Fruit fly (Drosophila melanogaster) whole organism, embryonic: ENCODE data around the gene CG10674.
A peak's percentile ranks its signal among the peaks of the same experiment; 100 is the strongest.

Experiments
- ATbp ChIP-seq: fragments of 200-800 bp; sonication (Bioruptor generic); optimal IDR thresholded peaks from 2 replicates; lab custom pipeline; 2017; ENCODE audit warnings: missing biosample characterization, mild to moderate bottlenecking, missing genetic modification characterization, missing genetic modification reagents
- Adf1 ChIP-seq: fragments of 200-800 bp; sonication (Bioruptor generic); IDR thresholded peaks from 2 replicates; pipeline ENCODE4 v1.3.6; 2022; ENCODE audit warnings: missing biosample characterization, missing genetic modification characterization
- Atf6 ChIP-seq: fragments of 200-800 bp; sonication (Bioruptor generic); IDR thresholded peaks from 2 replicates; pipeline ENCODE4 v1.3.6; 2022; ENCODE audit warnings: missing biosample characterization, missing genetic modification characterization
- BtbVII ChIP-seq: fragments of 200-800 bp; sonication (Bioruptor generic); optimal IDR thresholded peaks from 3 replicates; lab custom pipeline; 2017; ENCODE audit warnings: missing biosample characterization, mild to moderate bottlenecking, missing genetic modification characterization
- Bteb2 ChIP-seq: fragments of 200-800 bp; sonication (Bioruptor generic); optimal IDR thresholded peaks from 2 replicates; lab custom pipeline; 2016; ENCODE audit warnings: missing biosample characterization, missing genetic modification characterization
- CG10543 ChIP-seq: fragments of 200-800 bp; sonication (Bioruptor generic); optimal IDR thresholded peaks from 3 replicates; lab custom pipeline; 2017; ENCODE audit warnings: missing biosample characterization, mild to moderate bottlenecking, missing genetic modification characterization, moderate library complexity
- CG13123 ChIP-seq: fragments of 200-800 bp; sonication (Bioruptor generic); optimal IDR thresholded peaks from 2 replicates; lab custom pipeline; 2016; ENCODE audit warnings: missing biosample characterization, missing genetic modification characterization
- CG13624 ChIP-seq: fragments of 200-800 bp; sonication (Bioruptor generic); optimal IDR thresholded peaks from 2 replicates; lab custom pipeline; 2016; ENCODE audit warnings: missing biosample characterization, missing genetic modification characterization
- CG1603 ChIP-seq: fragments of 200-800 bp; sonication (Bioruptor generic); optimal IDR thresholded peaks from 2 replicates; lab custom pipeline; 2019; ENCODE audit warnings: missing biosample characterization, mild to moderate bottlenecking, missing genetic modification characterization, moderate library complexity
- CG17568 ChIP-seq: fragments of 200-800 bp; sonication (Bioruptor generic); optimal IDR thresholded peaks from 2 replicates; lab custom pipeline; 2018; ENCODE audit warnings: missing biosample characterization, mild to moderate bottlenecking, missing genetic modification characterization, moderate library complexity
- CG17829 ChIP-seq: fragments of 200-800 bp; optimal IDR thresholded peaks from 2 replicates; lab custom pipeline; 2019; ENCODE audit warnings: missing biosample characterization, mild to moderate bottlenecking, missing genetic modification characterization, moderate library complexity
- CG43689 ChIP-seq: fragments of 200-800 bp; sonication (Bioruptor generic); IDR thresholded peaks from 2 replicates; pipeline ENCODE4 v1.3.6; 2022; ENCODE audit warnings: missing biosample characterization, missing genetic modification characterization
- CG4617 ChIP-seq: fragments of 200-800 bp; sonication (Bioruptor generic); optimal IDR thresholded peaks from 3 replicates; lab custom pipeline; 2016; ENCODE audit warnings: missing biosample characterization, missing genetic modification characterization, borderline replicate concordance
- CG6175 ChIP-seq: fragments of 200-800 bp; sonication (Bioruptor generic); IDR thresholded peaks from 3 replicates; pipeline ENCODE4 v1.3.6; 2022; ENCODE audit warnings: missing biosample characterization, missing genetic modification characterization
- CG7786 ChIP-seq: fragments of 200-800 bp; sonication (Bioruptor generic); optimal IDR thresholded peaks from 2 replicates; lab custom pipeline; 2016; ENCODE audit warnings: missing biosample characterization, missing genetic modification characterization
- CG8281 ChIP-seq: fragments of 200-800 bp; sonication (Bioruptor generic); optimal IDR thresholded peaks from 2 replicates; lab custom pipeline; 2018; ENCODE audit warnings: missing biosample characterization, mild to moderate bottlenecking, missing genetic modification characterization, moderate library complexity
- CG9817 ChIP-seq: fragments of 200-800 bp; sonication (Bioruptor generic); optimal IDR thresholded peaks from 2 replicates; lab custom pipeline; 2018; ENCODE audit warnings: missing biosample characterization, mild to moderate bottlenecking, missing genetic modification characterization, moderate library complexity
- Dad ChIP-seq: fragments of 200-800 bp; sonication (Bioruptor generic); optimal IDR thresholded peaks from 3 replicates; lab custom pipeline; 2016; ENCODE audit warnings: missing biosample characterization, missing genetic modification characterization
- Dbx ChIP-seq: fragments of 200-800 bp; sonication (Bioruptor generic); IDR thresholded peaks from 3 replicates; pipeline ENCODE4 v1.3.6; 2022; ENCODE audit warnings: missing biosample characterization, missing genetic modification characterization
- Dref ChIP-seq: fragments of 200-800 bp; sonication (Bioruptor generic); IDR thresholded peaks from 2 replicates; pipeline ENCODE4 v1.3.6; 2022; ENCODE audit warnings: missing biosample characterization, missing genetic modification characterization
- E2f1 ChIP-seq: fragments of 200-800 bp; sonication (Bioruptor generic); IDR thresholded peaks from 2 replicates; pipeline ENCODE4 v1.3.6; 2022; ENCODE audit warnings: missing biosample characterization, missing genetic modification characterization
- Elba2 ChIP-seq: fragments of 200-800 bp; sonication (Bioruptor generic); optimal IDR thresholded peaks from 3 replicates; lab custom pipeline; 2016; ENCODE audit warnings: missing biosample characterization, missing genetic modification characterization
- Ets97D ChIP-seq: fragments of 200-800 bp; sonication (Bioruptor generic); optimal IDR thresholded peaks from 3 replicates; lab custom pipeline; 2016; ENCODE audit warnings: missing biosample characterization, missing genetic modification characterization
- HHEX ChIP-seq: fragments of 200-800 bp; sonication (Bioruptor generic); optimal IDR thresholded peaks from 3 replicates; lab custom pipeline; 2017; ENCODE audit warnings: missing biosample characterization, mild to moderate bottlenecking, missing genetic modification characterization, missing genetic modification reagents
- Hand ChIP-seq: fragments of 200-800 bp; sonication (Bioruptor generic); optimal IDR thresholded peaks from 2 replicates; lab custom pipeline; 2017; ENCODE audit warnings: mild to moderate bottlenecking, missing biosample characterization, missing genetic modification reagents, missing genetic modification characterization
- Hsf ChIP-seq: fragments of 200-800 bp; sonication (Bioruptor generic); optimal IDR thresholded peaks from 3 replicates; lab custom pipeline; 2016; ENCODE audit warnings: missing biosample characterization, missing genetic modification characterization
- Kr ChIP-seq: fragments of 200-800 bp; sonication (Bioruptor generic); optimal IDR thresholded peaks from 2 replicates; lab custom pipeline; 2017; ENCODE audit warnings: missing biosample characterization, mild to moderate bottlenecking, missing genetic modification characterization
- Lhr ChIP-seq: fragments of 200-800 bp; sonication (Bioruptor generic); optimal IDR thresholded peaks from 3 replicates; lab custom pipeline; 2017; ENCODE audit warnings: mild to moderate bottlenecking, missing biosample characterization, missing genetic modification reagents, missing genetic modification characterization
- Lpt ChIP-seq: fragments of >200 bp; optimal IDR thresholded peaks from 2 replicates; lab custom pipeline; 2018; ENCODE audit warnings: missing biosample characterization, missing genetic modification characterization
- Mrtf ChIP-seq: fragments of 200-800 bp; sonication (Bioruptor generic); IDR thresholded peaks from 3 replicates; pipeline ENCODE4 v1.3.6; 2022; ENCODE audit warnings: missing biosample characterization, missing genetic modification characterization
- Rfx ChIP-seq: fragments of 200-800 bp; sonication (Bioruptor generic); IDR thresholded peaks from 2 replicates; pipeline ENCODE4 v1.3.6; 2022; ENCODE audit warnings: missing biosample characterization, missing genetic modification characterization
- Sry-δ ChIP-seq: fragments of 200-800 bp; sonication (Bioruptor generic); optimal IDR thresholded peaks from 2 replicates; lab custom pipeline; 2016; ENCODE audit warnings: missing biosample characterization, missing genetic modification characterization
- YL-1 ChIP-seq: fragments of 200-800 bp; sonication (Bioruptor generic); optimal IDR thresholded peaks from 3 replicates; lab custom pipeline; 2017; ENCODE audit warnings: missing biosample characterization, mild to moderate bottlenecking, missing genetic modification characterization
- chm ChIP-seq: fragments of 200-800 bp; sonication (Bioruptor generic); IDR thresholded peaks from 2 replicates; pipeline ENCODE4 v1.3.6; 2022; ENCODE audit warnings: missing biosample characterization, missing genetic modification characterization
- ci ChIP-seq: fragments of 200-800 bp; sonication (Bioruptor generic); IDR thresholded peaks from 3 replicates; pipeline ENCODE4 v1.3.6; 2022; ENCODE audit warnings: missing biosample characterization, missing genetic modification characterization
- dan ChIP-seq: fragments of 200-800 bp; sonication (Bioruptor generic); IDR thresholded peaks from 2 replicates; pipeline ENCODE4 v1.3.6; 2022; ENCODE audit warnings: missing biosample characterization, missing genetic modification characterization
- dimm ChIP-seq: fragments of 200-800 bp; sonication (Bioruptor generic); IDR thresholded peaks from 2 replicates; pipeline ENCODE4 v1.3.6; 2022; ENCODE audit warnings: missing biosample characterization, missing genetic modification characterization
- exex ChIP-seq: fragments of 200-800 bp; sonication (Bioruptor generic); optimal IDR thresholded peaks from 4 replicates; lab custom pipeline; 2018; ENCODE audit warnings: missing biosample characterization, mild to moderate bottlenecking, missing genetic modification characterization, moderate library complexity
- gt ChIP-seq: fragments of 200-800 bp; sonication (Bioruptor generic); IDR thresholded peaks from 2 replicates; pipeline ENCODE4 v1.3.6; 2022; ENCODE audit warnings: missing biosample characterization, missing genetic modification characterization
- h ChIP-seq: fragments of >200 bp; optimal IDR thresholded peaks from 2 replicates; lab custom pipeline; 2017
- ind ChIP-seq: fragments of 200-800 bp; sonication (Bioruptor generic); optimal IDR thresholded peaks from 3 replicates; lab custom pipeline; 2016; ENCODE audit warnings: missing biosample characterization, missing genetic modification characterization
- nom ChIP-seq: fragments of 200-800 bp; sonication (Bioruptor generic); optimal IDR thresholded peaks from 2 replicates; lab custom pipeline; 2017; ENCODE audit warnings: missing biosample characterization, missing genetic modification characterization, mild to moderate bottlenecking, moderate library complexity, missing genetic modification reagents
- pan ChIP-seq, 4 experiments: fragments of >200 bp in 3 of 4; fragments of 200-800 bp in 1 of 4; sonication (Bioruptor generic) in 1 of 4; optimal IDR thresholded peaks in 3 of 4; IDR thresholded peaks in 1 of 4; 2 replicates each; pipeline versions ENCODE4 v1.3.6 to Lab custom; 2017 to 2022; ENCODE audit warnings: missing biosample characterization in 2 of 4, missing genetic modification characterization in 2 of 4, mixed read lengths in 1 of 4
- phol ChIP-seq: fragments of 200-800 bp; sonication (Bioruptor generic); optimal IDR thresholded peaks from 3 replicates; lab custom pipeline; 2018; ENCODE audit warnings: missing biosample characterization, mild to moderate bottlenecking, missing genetic modification characterization, moderate library complexity
- sens ChIP-seq: fragments of 200-800 bp; sonication (Bioruptor generic); peaks from one replicate; lab custom pipeline; 2016; ENCODE audit warnings: missing biosample characterization, missing genetic modification characterization
- ttk ChIP-seq: fragments of 200-800 bp; sonication (Bioruptor generic); IDR thresholded peaks from 2 replicates; pipeline ENCODE4 v2.1.2; 2022; ENCODE audit warnings: missing biosample characterization, missing genetic modification characterization
- vvl ChIP-seq: fragments of 200-800 bp; sonication (Bioruptor generic); IDR thresholded peaks from 2 replicates; pipeline ENCODE4 v1.3.6; 2022; ENCODE audit warnings: missing biosample characterization, missing genetic modification characterization

CG10674 gene

dm6 chr3L:5136123-5136522 lies at the start of gene CG10674, which contains the start of gene CG4611 (continued):
- peak; percentile 39 for TF ChIP-seq CG1603 (tag; lab: Kevin White, UChicago)
- TF ChIP-seq phol (tag; lab: Kevin White, UChicago), result peak; percentile 27
- TF ChIP-seq CG17829 (tag; lab: Kevin White, UChicago), result no peak
- peak; percentile 18 for TF ChIP-seq Elba2 (GFP tag; lab: Kevin White, UChicago)
- TF ChIP-seq pan (optimal IDR thresholded peaks at IDR 0.05; lab: Kevin White, UChicago), result no peak
- peak in 1 of 2 experiments; percentile 10 for TF ChIP-seq pan (GFP tag; optimal IDR thresholded peaks at IDR 0.05 in 1 of 2, IDR thresholded peaks at IDR 0.05 in 1 of 2)
- TF ChIP-seq YL-1 (GFP tag; lab: Kevin White, UChicago), result peak; percentile 87
- peak; percentile 6 for TF ChIP-seq CG13624 (GFP tag; lab: Kevin White, UChicago)
- no peak for TF ChIP-seq Kr (GFP tag; lab: Kevin White, UChicago)

DNA sequence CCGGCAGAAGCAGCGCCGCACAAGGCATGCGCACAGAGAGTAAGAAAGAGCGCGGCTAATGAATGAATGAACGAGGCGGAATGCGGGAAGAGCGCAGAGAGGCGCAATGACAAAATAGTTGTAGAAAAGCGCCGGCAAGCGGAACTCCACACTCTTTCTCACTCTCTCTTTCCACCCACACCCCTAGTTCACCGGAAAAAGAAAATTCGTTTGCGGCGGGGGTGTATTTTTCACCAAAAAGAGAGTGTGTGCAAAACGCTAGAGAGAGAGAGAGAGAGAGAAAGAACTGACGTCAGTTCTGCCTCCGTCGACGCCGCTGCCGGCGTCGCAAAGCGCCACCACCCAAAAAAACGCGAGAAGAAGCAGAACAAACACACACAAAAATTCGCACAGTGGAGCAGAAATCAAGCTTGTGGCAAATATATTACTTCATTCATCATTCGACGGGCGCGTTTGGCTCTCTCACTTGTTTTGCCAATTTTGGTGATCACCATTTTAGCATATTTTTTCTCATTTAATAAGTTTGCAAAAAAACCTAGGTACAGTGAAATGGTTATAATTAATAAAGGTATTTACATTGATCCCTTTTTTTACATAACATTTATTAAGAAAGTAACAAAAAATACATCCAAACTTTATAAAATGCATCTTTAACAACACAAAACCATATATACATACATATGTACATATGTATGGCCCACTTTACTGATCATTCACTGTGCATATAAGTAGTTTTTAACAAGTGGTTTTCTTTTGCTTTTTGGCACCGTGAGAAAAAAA lies 49.0 kb upstream of the CG10674 start:
- TF ChIP-seq vvl (GFP tag; lab: Robert Waterston, UW) (peak; percentile 61; the same call in 1 of the 2 replicates), gt (no peak), exex (tag; lab: Kevin White, UChicago) (no peak), Bteb2 (GFP tag; lab: Kevin White, UChicago) (peak; percentile 19), HHEX (peak; percentile 68), CG9817 (tag; lab: Kevin White, UChicago) (peak; percentile 24), Elba2 (GFP tag; lab: Kevin White, UChicago) (no peak), CG13123 (no peak), h (no peak), Ets97D (GFP tag; lab: Kevin White, UChicago) (peak; percentile 43), Sry-δ (GFP tag; lab: Kevin White, UChicago) (no peak), nom (GFP tag; lab: Kevin White, UChicago) (peak; percentile 9), CG6175 (GFP tag; lab: Robert Waterston, UW) (no peak), BtbVII (GFP tag; lab: Kevin White, UChicago) (peak; percentile 61), ttk (GFP tag; lab: Robert Waterston, UW) (peak; percentile 33; the same call in 1 of the 2 replicates), Dbx (GFP tag; lab: Robert Waterston, UW) (0 out of 3 replicates have a peak, but pooled peaks have one; percentile 25), ind (peak; percentile 60), chm (GFP tag; lab: Robert Waterston, UW) (no peak), CG10543 (GFP tag; lab: Kevin White, UChicago) (peak; percentile 56), pan (optimal IDR thresholded peaks at IDR 0.05; lab: Kevin White, UChicago) (no peak), pan (GFP tag; optimal IDR thresholded peaks at IDR 0.05 in 1 of 2, IDR thresholded peaks at IDR 0.05 in 1 of 2) (peak in 1 of 2 experiments; percentile 65), Lhr (GFP tag; lab: Kevin White, UChicago) (no peak), Lpt (GFP tag; lab: Kevin White, UChicago) (no peak), Rfx (peak; percentile 39), CG8281 (tag; lab: Kevin White, UChicago) (no peak), sens (GFP tag; lab: Kevin White, UChicago) (peak; percentile 24), CG43689 (GFP tag; lab: Robert Waterston, UW) (no peak), dimm (GFP tag; lab: Robert Waterston, UW) (no peak), E2f1 (peak; percentile 12; the same call in 1 of the 2 replicates), Hand (GFP tag; lab: Kevin White, UChicago) (no peak), Adf1 (peak; percentile 98), Hsf (GFP tag; lab: Kevin White, UChicago) (peak; percentile 31), CG7786 (GFP tag; lab: Kevin White, UChicago) (peak; percentile 19), ATbp (GFP tag; lab: Kevin White, UChicago) (no peak), CG17568 (no peak), Dad (peak; percentile 7), ci (GFP tag; lab: Robert Waterston, UW) (no peak; the same call in 2 of the 3 replicates), dan (GFP tag; lab: Robert Waterston, UW) (no peak), Mrtf (GFP tag; lab: Robert Waterston, UW) (no peak), CG4617 (GFP tag; lab: Kevin White, UChicago) (no peak), Atf6 (GFP tag; lab: Robert Waterston, UW) (no peak), Dref (GFP tag; lab: Robert Waterston, UW) (no peak)
